Fruit fly (Drosophila melanogaster): ENCODE results near the gene thoc7.

dm6 chr3L:234337-234736 is 21.9 kb upstream of the thoc7 start:
- TF ChIP-seq GATAd (GFP tag; optimal IDR thresholded peaks at IDR 0.05), result no peak
- TF ChIP-seq foxo (GFP tag; optimal IDR thresholded peaks at IDR 0.05), result no peak
- no peak for TF ChIP-seq brk (GFP tag; optimal IDR thresholded peaks at IDR 0.05)

Data from whole organism, wandering third instar larva.